Fruit fly (Drosophila melanogaster): ENCODE measurements around the gene BTBD9.

dm6 chrX:10808684-10809083, 40.3 kb downstream of the BTBD9 start:
- TF ChIP-seq CG8478 (optimal IDR thresholded peaks at IDR 0.05) (no peak), psq (optimal IDR thresholded peaks at IDR 0.05) (no peak)

Data from whole organism.